Worm (Caenorhabditis elegans) whole organism, mixed stage, embryonic: ENCODE results near the gene nadk-2.

Experiments used
- M03D4.4 ChIP-seq: sonication (generic microtip); optimal IDR thresholded peaks from 2 replicates; lab custom pipeline; 2017; ENCODE audit warnings: mild to moderate bottlenecking, missing genetic modification characterization, missing compliant biosample characterization
- bed-3 ChIP-seq: fragments of 200-800 bp; sonication (Bioruptor generic); optimal IDR thresholded peaks from 3 replicates; lab custom pipeline; 2018; ENCODE audit warnings: mild to moderate bottlenecking, missing genetic modification characterization, moderate library complexity, missing compliant biosample characterization
- blmp-1 ChIP-seq: fragments of 150-350 bp; optimal IDR thresholded peaks from 2 replicates; lab custom pipeline; 2014; ENCODE audit warnings: missing biosample characterization, missing genetic modification characterization
- ceh-39 ChIP-seq: fragments of 150-350 bp; optimal IDR thresholded peaks from 2 replicates; lab custom pipeline; 2014; ENCODE audit warnings: missing biosample characterization, missing genetic modification characterization
- ceh-43 ChIP-seq: fragments of 200-800 bp; sonication (Bioruptor generic); optimal IDR thresholded peaks from 2 replicates; lab custom pipeline; 2018; ENCODE audit warnings: mild to moderate bottlenecking, missing genetic modification characterization, moderate library complexity, missing compliant biosample characterization
- ceh-83 ChIP-seq: fragments of 200-800 bp; sonication (Bioruptor generic); optimal IDR thresholded peaks from 2 replicates; lab custom pipeline; 2018; ENCODE audit warnings: mild to moderate bottlenecking, missing genetic modification characterization, missing compliant biosample characterization
- ces-1 ChIP-seq: fragments of 150-350 bp; optimal IDR thresholded peaks from 2 replicates; lab custom pipeline; 2014; ENCODE audit warnings: missing biosample characterization, missing genetic modification reagents, missing genetic modification characterization
- cnd-1 ChIP-seq: fragments of 200-800 bp; sonication (Bioruptor generic); optimal IDR thresholded peaks from 2 replicates; lab custom pipeline; 2018; ENCODE audit warnings: mild to moderate bottlenecking, missing genetic modification characterization, missing compliant biosample characterization
- drap-1 ChIP-seq: fragments of 200-800 bp; sonication (Bioruptor generic); optimal IDR thresholded peaks from 3 replicates; lab custom pipeline; 2018; ENCODE audit warnings: mild to moderate bottlenecking, missing genetic modification characterization, missing compliant biosample characterization
- elt-1 ChIP-seq: sonication (generic microtip); optimal IDR thresholded peaks from 2 replicates; lab custom pipeline; 2017; ENCODE audit warnings: missing genetic modification characterization, mild to moderate bottlenecking, missing compliant biosample characterization, antibody characterized with exemption, moderate library complexity, borderline replicate concordance; ENCODE audit not compliant: insufficient read depth
- elt-3 ChIP-seq: fragments of 150-350 bp; optimal IDR thresholded peaks from 2 replicates; lab custom pipeline; 2014; ENCODE audit warnings: missing biosample characterization, missing genetic modification characterization
- ham-2 ChIP-seq: fragments of 200-800 bp; sonication (Bioruptor generic); optimal IDR thresholded peaks from 2 replicates; lab custom pipeline; 2018; ENCODE audit warnings: mild to moderate bottlenecking, missing genetic modification characterization, missing compliant biosample characterization
- hlh-1 ChIP-seq: fragments of 150-350 bp; optimal IDR thresholded peaks from 2 replicates; lab custom pipeline; 2014; ENCODE audit warnings: missing biosample characterization, missing genetic modification reagents, missing genetic modification characterization
- lin-13 ChIP-seq: fragments of 150-350 bp; optimal IDR thresholded peaks from 2 replicates; lab custom pipeline; 2014; ENCODE audit warnings: missing biosample characterization, missing genetic modification characterization
- lin-32 ChIP-seq: fragments of 200-800 bp; sonication (Bioruptor generic); optimal IDR thresholded peaks from 2 replicates; lab custom pipeline; 2018; ENCODE audit warnings: mild to moderate bottlenecking, missing genetic modification characterization, missing compliant biosample characterization
- mab-5 ChIP-seq: fragments of 150-350 bp; optimal IDR thresholded peaks from 2 replicates; lab custom pipeline; 2014; ENCODE audit warnings: missing biosample characterization, missing genetic modification characterization
- mep-1 ChIP-seq: fragments of 150-350 bp; optimal IDR thresholded peaks from 2 replicates; lab custom pipeline; 2017; ENCODE audit warnings: missing biosample characterization, missing genetic modification reagents, missing genetic modification characterization, inconsistent platforms
- mls-2 ChIP-seq: sonication (generic microtip); optimal IDR thresholded peaks from 2 replicates; lab custom pipeline; 2016; ENCODE audit warnings: mild to moderate bottlenecking, missing genetic modification characterization, moderate library complexity, missing compliant biosample characterization
- nhr-12 ChIP-seq: fragments of 150-350 bp; optimal IDR thresholded peaks from 2 replicates; lab custom pipeline; 2014; ENCODE audit warnings: missing biosample characterization, missing genetic modification characterization
- nhr-2 ChIP-seq: fragments of 150-350 bp; optimal IDR thresholded peaks from 2 replicates; lab custom pipeline; 2014; ENCODE audit warnings: missing biosample characterization, missing genetic modification characterization
- nhr-237 ChIP-seq: fragments of 150-350 bp; optimal IDR thresholded peaks from 2 replicates; lab custom pipeline; 2014; ENCODE audit warnings: missing biosample characterization, missing genetic modification characterization
- nhr-76 ChIP-seq: sonication (generic microtip); optimal IDR thresholded peaks from 2 replicates; lab custom pipeline; 2017; ENCODE audit warnings: missing biosample characterization, missing genetic modification characterization
- pha-4 ChIP-seq: fragments of 150-350 bp; optimal IDR thresholded peaks from 2 replicates; lab custom pipeline; 2018; ENCODE audit warnings: missing biosample characterization, missing genetic modification reagents, missing genetic modification characterization
- sem-2 ChIP-seq: fragments of 200-800 bp; sonication (Bioruptor generic); optimal IDR thresholded peaks from 2 replicates; lab custom pipeline; 2018; ENCODE audit warnings: mild to moderate bottlenecking, missing genetic modification characterization, missing compliant biosample characterization
- snpc-4 ChIP-seq: fragments of 150-350 bp; optimal IDR thresholded peaks from 2 replicates; lab custom pipeline; 2014; ENCODE audit warnings: missing biosample characterization, missing genetic modification characterization
- sptf-1 ChIP-seq: sonication (generic microtip); optimal IDR thresholded peaks from 2 replicates; lab custom pipeline; 2017; ENCODE audit warnings: mild to moderate bottlenecking, missing genetic modification characterization, moderate library complexity, missing compliant biosample characterization
- tbx-8 ChIP-seq: fragments of 200-800 bp; sonication (Bioruptor generic); optimal IDR thresholded peaks from 2 replicates; lab custom pipeline; 2018; ENCODE audit warnings: mild to moderate bottlenecking, missing genetic modification characterization, moderate library complexity, missing compliant biosample characterization
- unc-120 ChIP-seq: sonication (generic microtip); optimal IDR thresholded peaks from 2 replicates; lab custom pipeline; 2017; ENCODE audit warnings: missing genetic modification characterization, missing compliant biosample characterization; ENCODE audit not compliant: poor library complexity, severe bottlenecking
- unc-39 ChIP-seq: fragments of 150-350 bp; optimal IDR thresholded peaks from 2 replicates; lab custom pipeline; 2014; ENCODE audit warnings: missing biosample characterization, missing genetic modification characterization
- unc-62 ChIP-seq: fragments of 150-350 bp; optimal IDR thresholded peaks from 2 replicates; lab custom pipeline; 2014; ENCODE audit warnings: missing biosample characterization, missing genetic modification reagents, missing genetic modification characterization
- zip-8 ChIP-seq: fragments of 150-350 bp; optimal IDR thresholded peaks from 2 replicates; lab custom pipeline; 2014; ENCODE audit warnings: missing biosample characterization, missing genetic modification characterization
- ztf-11 ChIP-seq: fragments of 150-350 bp; optimal IDR thresholded peaks from 2 replicates; lab custom pipeline; 2014; ENCODE audit warnings: missing biosample characterization, missing genetic modification characterization

The nadk-2 gene

ce11 chrII:12080015-12080414 is 30.6 kb downstream of the nadk-2 start:
- TF ChIP-seq sem-2 (no peak), lin-13 (tag; lab: Kevin White, UChicago) (no peak), lin-32 (GFP tag; lab: Kevin White, UChicago) (no peak), mls-2 (tag; lab: Kevin White, UChicago) (no peak), nhr-237 (no peak), nhr-12 (tag; lab: Kevin White, UChicago) (no peak), cnd-1 (tag; lab: Kevin White, UChicago) (no peak), ceh-43 (GFP tag; lab: Kevin White, UChicago) (no peak), mep-1 (tag; lab: Kevin White, UChicago) (no peak), ces-1 (GFP tag; lab: Kevin White, UChicago) (no peak), tbx-8 (no peak), hlh-1 (tag; lab: Kevin White, UChicago) (no peak), nhr-2 (no peak), elt-3 (no peak), sptf-1 (no peak), ceh-39 (tag; lab: Kevin White, UChicago) (no peak), unc-39 (tag; lab: Kevin White, UChicago) (no peak), ztf-11 (tag; lab: Kevin White, UChicago) (no peak)

ce11 chrII:12081454-12081853 is 32.1 kb downstream of the nadk-2 start:
- TF ChIP-seq unc-120 (tag; lab: Kevin White, UChicago) (no peak), ceh-43 (GFP tag; lab: Kevin White, UChicago) (no peak), cnd-1 (tag; lab: Kevin White, UChicago) (no peak), ztf-11 (tag; lab: Kevin White, UChicago) (no peak), tbx-8 (no peak), ceh-39 (tag; lab: Kevin White, UChicago) (no peak), mls-2 (tag; lab: Kevin White, UChicago) (no peak), nhr-2 (no peak), mab-5 (tag; lab: Kevin White, UChicago) (no peak), M03D4.4 (tag; lab: Kevin White, UChicago) (no peak), blmp-1 (tag; lab: Kevin White, UChicago) (no peak), bed-3 (GFP tag; lab: Kevin White, UChicago) (no peak), nhr-237 (no peak), mep-1 (tag; lab: Kevin White, UChicago) (no peak), snpc-4 (no peak), nhr-76 (tag; lab: Kevin White, UChicago) (no peak)

ce11 chrII:12082086-12082485 is 32.7 kb downstream of the nadk-2 start:
- TF ChIP-seq ham-2 = peak; percentile 70

DNA sequence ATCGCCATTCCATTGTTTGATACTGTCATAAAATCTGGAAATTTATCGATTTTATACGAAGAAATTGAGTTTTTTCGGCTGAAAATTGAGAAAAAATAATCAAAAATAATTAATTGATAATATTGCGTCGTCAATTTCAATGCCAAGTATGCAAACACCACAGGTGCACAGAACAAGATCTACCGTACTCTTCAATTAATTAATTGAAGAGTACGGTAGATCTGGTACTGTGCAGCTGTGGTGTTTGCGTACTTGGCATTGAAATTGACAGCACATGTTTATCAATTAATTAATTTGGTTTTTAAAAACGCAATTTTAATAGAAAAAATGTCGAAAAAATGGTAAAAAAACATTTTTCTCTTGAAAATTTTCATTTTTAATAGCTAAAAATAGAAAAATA is 39.5 kb downstream of the nadk-2 start, which contains the start of gene cnt-1:
Gene cnt-1, minus strand, starts transcription at position 36 of the 400 bp plus-strand sequence.
- no peak for TF ChIP-seq elt-1 (tag; lab: Kevin White, UChicago)
- TF ChIP-seq zip-8 (tag; lab: Kevin White, UChicago) = no peak
- no peak for TF ChIP-seq sem-2
- TF ChIP-seq mls-2 (tag; lab: Kevin White, UChicago) = no peak
- TF ChIP-seq snpc-4 = no peak
- no peak for TF ChIP-seq elt-3
- TF ChIP-seq unc-62 (GFP tag; lab: Kevin White, UChicago) = no peak
- TF ChIP-seq mab-5 (tag; lab: Kevin White, UChicago) = no peak
- no peak for TF ChIP-seq nhr-76 (tag; lab: Kevin White, UChicago)
- no peak for TF ChIP-seq unc-39 (tag; lab: Kevin White, UChicago)
- no peak for TF ChIP-seq drap-1 (GFP tag; lab: Kevin White, UChicago)
- no peak for TF ChIP-seq nhr-237
- no peak for TF ChIP-seq ham-2
- no peak for TF ChIP-seq cnd-1 (tag; lab: Kevin White, UChicago)
- TF ChIP-seq, all 35 proteins: peak for 0

DNA sequence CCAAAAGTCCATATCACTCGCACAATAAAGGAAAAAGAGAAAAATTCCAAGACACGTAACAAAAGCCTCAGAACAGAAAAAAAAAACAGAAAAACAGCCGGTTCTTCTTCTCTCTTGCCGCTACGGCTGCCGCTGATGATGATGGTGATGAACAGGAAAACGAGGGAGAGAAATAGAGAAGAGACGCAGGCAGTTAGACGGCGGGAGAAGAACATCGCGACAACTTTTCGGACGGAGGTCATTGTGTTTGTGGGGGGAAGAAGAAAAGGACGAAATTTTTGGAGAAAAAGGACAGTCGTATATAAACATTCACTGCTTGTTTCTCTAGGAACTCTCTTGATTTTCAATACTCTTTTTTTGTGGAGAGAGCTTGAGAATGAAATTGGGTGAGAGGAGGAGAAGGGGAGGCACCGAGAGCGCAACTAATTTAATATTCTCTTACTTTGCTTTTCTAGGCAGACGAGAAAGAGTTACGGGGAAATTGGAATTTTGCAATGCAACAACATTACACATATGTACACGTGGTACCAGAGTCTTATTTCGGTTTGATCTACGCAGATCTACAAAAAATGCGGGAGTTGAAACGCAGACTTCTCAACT is 40.3 kb downstream of the nadk-2 start:
- TF ChIP-seq lin-32 (GFP tag; lab: Kevin White, UChicago) (no peak), nhr-237 (no peak), ceh-39 (tag; lab: Kevin White, UChicago) (no peak), nhr-12 (tag; lab: Kevin White, UChicago) (no peak), lin-13 (tag; lab: Kevin White, UChicago) (no peak), ceh-83 (GFP tag; lab: Kevin White, UChicago) (no peak), unc-39 (tag; lab: Kevin White, UChicago) (no peak), hlh-1 (tag; lab: Kevin White, UChicago) (peak; percentile 55), ham-2 (no peak), ztf-11 (tag; lab: Kevin White, UChicago) (no peak), pha-4 (tag; lab: Kevin White, UChicago) (peak; percentile 37), mab-5 (tag; lab: Kevin White, UChicago) (no peak), ces-1 (GFP tag; lab: Kevin White, UChicago) (peak; percentile 98), unc-62 (GFP tag; lab: Kevin White, UChicago) (peak; percentile 2), zip-8 (tag; lab: Kevin White, UChicago) (no peak)
- TF ChIP-seq, all 35 proteins: peak for 4
